Worm (Caenorhabditis elegans) whole organism, late embryonic: ENCODE data around the gene F35B3.7.
A peak's percentile ranks its signal among the peaks of the same experiment; 100 is the strongest.

Experiments
- F13H6.1 ChIP-seq: sonication (generic microtip); optimal IDR thresholded peaks from 2 replicates; lab custom pipeline; 2016; ENCODE audit warnings: missing genetic modification characterization, missing compliant biosample characterization
- K02D7.2 ChIP-seq: sonication (generic microtip); optimal IDR thresholded peaks from 2 replicates; lab custom pipeline; 2017; ENCODE audit warnings: mild to moderate bottlenecking, missing genetic modification characterization, missing compliant biosample characterization
- K09A11.1 ChIP-seq: sonication (generic microtip); optimal IDR thresholded peaks from 2 replicates; lab custom pipeline; 2017; ENCODE audit warnings: antibody characterized with exemption, mild to moderate bottlenecking, missing genetic modification characterization, missing compliant biosample characterization; ENCODE audit not compliant: insufficient read depth
- T23F11.4 ChIP-seq: fragments of 200-800 bp; sonication (Bioruptor generic); optimal IDR thresholded peaks from 2 replicates; lab custom pipeline; 2018; ENCODE audit warnings: mild to moderate bottlenecking, missing genetic modification characterization, missing compliant biosample characterization
- ama-1 ChIP-seq: fragments of 150-350 bp; optimal IDR thresholded peaks from 2 replicates; lab custom pipeline; 2014
- ceh-14 ChIP-seq: sonication (generic microtip); optimal IDR thresholded peaks from 2 replicates; lab custom pipeline; 2016; ENCODE audit warnings: missing genotype, missing genetic modification characterization, missing compliant biosample characterization
- ceh-18 ChIP-seq: sonication (generic microtip); optimal IDR thresholded peaks from 2 replicates; lab custom pipeline; 2016; ENCODE audit warnings: missing genetic modification characterization, missing compliant biosample characterization
- ceh-2 ChIP-seq: sonication (generic microtip); optimal IDR thresholded peaks from 2 replicates; lab custom pipeline; 2016; ENCODE audit warnings: missing genotype, missing genetic modification characterization, missing compliant biosample characterization
- ceh-22 ChIP-seq: sonication (generic microtip); optimal IDR thresholded peaks from 2 replicates; lab custom pipeline; 2017; ENCODE audit warnings: missing biosample characterization, missing genetic modification characterization
- ceh-24 ChIP-seq: sonication (generic microtip); optimal IDR thresholded peaks from 2 replicates; lab custom pipeline; 2016; ENCODE audit warnings: mild to moderate bottlenecking, missing genetic modification characterization, missing compliant biosample characterization
- ceh-31 ChIP-seq: sonication (generic microtip); optimal IDR thresholded peaks from 2 replicates; lab custom pipeline; 2016; ENCODE audit warnings: missing genetic modification characterization, missing compliant biosample characterization
- ceh-34 ChIP-seq: sonication (generic microtip); optimal IDR thresholded peaks from 2 replicates; lab custom pipeline; 2016; ENCODE audit warnings: mild to moderate bottlenecking, missing genetic modification characterization, missing compliant biosample characterization
- ceh-45 ChIP-seq: fragments of 200-800 bp; sonication (Bioruptor generic); IDR thresholded peaks from 2 replicates; pipeline ENCODE4 v1.3.6; 2022; ENCODE audit warnings: missing genetic modification reagents, missing genetic modification characterization, missing compliant biosample characterization
- che-1 ChIP-seq: sonication (generic microtip); optimal IDR thresholded peaks from 2 replicates; lab custom pipeline; 2016; ENCODE audit warnings: mild to moderate bottlenecking, missing genetic modification characterization, missing compliant biosample characterization
- dmd-4 ChIP-seq: sonication (generic microtip); optimal IDR thresholded peaks from 2 replicates; lab custom pipeline; 2016; ENCODE audit warnings: borderline replicate concordance, missing genetic modification characterization, missing compliant biosample characterization
- elt-2 ChIP-seq: sonication (generic microtip); optimal IDR thresholded peaks from 2 replicates; lab custom pipeline; 2016; ENCODE audit warnings: missing genetic modification reagents, missing genetic modification characterization, missing compliant biosample characterization
- elt-4 ChIP-seq: sonication (generic microtip); optimal IDR thresholded peaks from 2 replicates; lab custom pipeline; 2016; ENCODE audit warnings: missing genetic modification characterization, missing compliant biosample characterization
- eyg-1 ChIP-seq: sonication (generic microtip); optimal IDR thresholded peaks from 2 replicates; lab custom pipeline; 2016; ENCODE audit warnings: missing genotype, missing genetic modification characterization, missing compliant biosample characterization
- fax-1 ChIP-seq: sonication (generic microtip); optimal IDR thresholded peaks from 2 replicates; lab custom pipeline; 2016; ENCODE audit warnings: missing genotype, missing genetic modification characterization, missing compliant biosample characterization
- gmeb-2 ChIP-seq: sonication (generic microtip); optimal IDR thresholded peaks from 2 replicates; lab custom pipeline; 2016; ENCODE audit warnings: missing genetic modification characterization, inconsistent platforms, missing compliant biosample characterization
- hlh-15 ChIP-seq: sonication (generic microtip); optimal IDR thresholded peaks from 2 replicates; lab custom pipeline; 2016; ENCODE audit warnings: missing genetic modification characterization, missing compliant biosample characterization
- hlh-6 ChIP-seq: sonication (generic microtip); optimal IDR thresholded peaks from 2 replicates; lab custom pipeline; 2016; ENCODE audit warnings: missing genotype, missing genetic modification characterization, missing compliant biosample characterization
- lin-11 ChIP-seq: fragments of 200-800 bp; sonication (Bioruptor generic); optimal IDR thresholded peaks from 2 replicates; lab custom pipeline; 2018; ENCODE audit warnings: mild to moderate bottlenecking, missing genetic modification characterization, missing compliant biosample characterization
- madf-2 ChIP-seq: sonication (generic microtip); optimal IDR thresholded peaks from 2 replicates; lab custom pipeline; 2017; ENCODE audit warnings: missing genetic modification characterization, missing compliant biosample characterization
- mec-3 ChIP-seq: sonication (generic microtip); optimal IDR thresholded peaks from 2 replicates; lab custom pipeline; 2016; ENCODE audit warnings: borderline replicate concordance, missing genetic modification characterization, missing compliant biosample characterization
- nfya-1 ChIP-seq: sonication (generic microtip); optimal IDR thresholded peaks from 2 replicates; lab custom pipeline; 2017; ENCODE audit warnings: missing genetic modification characterization, mild to moderate bottlenecking, missing compliant biosample characterization, antibody characterized with exemption, moderate library complexity
- nhr-232 ChIP-seq: sonication (generic microtip); optimal IDR thresholded peaks from 2 replicates; lab custom pipeline; 2016; ENCODE audit warnings: missing genetic modification characterization, missing compliant biosample characterization
- npax-4 ChIP-seq: sonication (generic microtip); optimal IDR thresholded peaks from 2 replicates; lab custom pipeline; 2016; ENCODE audit warnings: missing genetic modification characterization, missing compliant biosample characterization
- pag-3 ChIP-seq: sonication (generic microtip); optimal IDR thresholded peaks from 2 replicates; lab custom pipeline; 2016; ENCODE audit warnings: missing compliant biosample characterization, missing genetic modification characterization, borderline replicate concordance
- pha-2 ChIP-seq: sonication (generic microtip); optimal IDR thresholded peaks from 2 replicates; lab custom pipeline; 2017; ENCODE audit warnings: mild to moderate bottlenecking, missing genetic modification characterization, missing compliant biosample characterization
- ref-2 ChIP-seq: sonication (generic microtip); optimal IDR thresholded peaks from 2 replicates; lab custom pipeline; 2016; ENCODE audit warnings: missing genetic modification characterization, missing compliant biosample characterization
- sdc-2 ChIP-seq: sonication (generic microtip); optimal IDR thresholded peaks from 2 replicates; lab custom pipeline; 2016; ENCODE audit warnings: missing genotype, missing genetic modification characterization, missing compliant biosample characterization
- sox-2 ChIP-seq: fragments of 200-800 bp; sonication (Bioruptor generic); IDR thresholded peaks from 2 replicates; pipeline ENCODE4 v1.3.6; 2022; ENCODE audit warnings: missing genetic modification reagents, missing genetic modification characterization, missing compliant biosample characterization
- sox-4 ChIP-seq: sonication (generic microtip); optimal IDR thresholded peaks from 2 replicates; lab custom pipeline; 2017; ENCODE audit warnings: mild to moderate bottlenecking, missing genetic modification characterization, inconsistent platforms, missing compliant biosample characterization
- unc-3 ChIP-seq, 2 experiments: fragments of 200-800 bp in 1 of 2; sonication (Bioruptor generic) in 1 of 2; sonication (generic microtip) in 1 of 2; conservative IDR thresholded peaks in 1 of 2; optimal IDR thresholded peaks in 1 of 2; 2 replicates each; pipeline versions ENCODE4 v1.3.6 to Lab custom; 2016 to 2022; ENCODE audit warnings: missing compliant biosample characterization in 2 of 2, missing genetic modification characterization in 2 of 2, missing genetic modification reagents in 1 of 2
- unc-42 ChIP-seq: sonication (generic microtip); optimal IDR thresholded peaks from 2 replicates; lab custom pipeline; 2016; ENCODE audit warnings: missing genotype, missing genetic modification characterization, missing compliant biosample characterization
- unc-55 ChIP-seq: sonication (generic microtip); optimal IDR thresholded peaks from 2 replicates; lab custom pipeline; 2017; ENCODE audit warnings: missing biosample characterization, missing genetic modification reagents, missing genetic modification characterization
- unc-86 ChIP-seq: sonication (generic microtip); optimal IDR thresholded peaks from 2 replicates; lab custom pipeline; 2016; ENCODE audit warnings: missing genetic modification characterization, missing compliant biosample characterization
- zip-5 ChIP-seq: sonication (generic microtip); optimal IDR thresholded peaks from 2 replicates; lab custom pipeline; 2016; ENCODE audit warnings: missing genetic modification characterization, missing compliant biosample characterization

F35B3.7 gene

DNA sequence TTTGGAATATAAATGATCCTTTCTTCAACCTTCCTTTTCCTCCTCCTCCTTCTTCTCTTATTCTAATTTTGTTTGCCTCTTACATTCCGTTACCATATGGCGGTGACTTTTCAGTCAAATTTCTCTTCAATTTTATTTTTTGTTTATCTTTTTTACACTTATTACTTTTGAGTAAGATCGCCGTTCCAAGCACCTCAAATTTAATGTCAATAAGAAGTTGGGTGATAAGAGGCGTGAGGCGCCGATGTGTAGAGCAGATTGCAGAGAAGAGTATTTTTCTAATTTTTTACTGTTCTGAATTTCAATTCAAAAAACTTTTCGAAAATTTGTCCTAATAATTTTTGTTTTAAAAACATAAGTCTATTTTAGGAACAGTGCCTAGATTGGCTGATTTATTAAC, 48.5 kb downstream of the F35B3.7 start:
- TF ChIP-seq ceh-34 (tag; lab: Kevin White, UChicago): no peak
- no peak for TF ChIP-seq pag-3 (tag; lab: Kevin White, UChicago)
- no peak for TF ChIP-seq ceh-24 (tag; lab: Kevin White, UChicago)
- TF ChIP-seq ceh-45: no peak
- no peak for TF ChIP-seq hlh-6 (tag; lab: Kevin White, UChicago)
- no peak for TF ChIP-seq eyg-1 (tag; lab: Kevin White, UChicago)
- no peak for TF ChIP-seq elt-2
- no peak for TF ChIP-seq T23F11.4 (GFP tag; lab: Kevin White, UChicago)
- no peak for TF ChIP-seq hlh-15
- no peak for TF ChIP-seq ama-1 (lab: Kevin White, UChicago)
- TF ChIP-seq K09A11.1 (tag; lab: Kevin White, UChicago): no peak
- TF ChIP-seq ceh-14 (tag; lab: Kevin White, UChicago): no peak
- no peak for TF ChIP-seq gmeb-2 (tag; lab: Kevin White, UChicago)
- TF ChIP-seq sox-4 (tag; lab: Kevin White, UChicago): no peak

- TF ChIP-seq ceh-2 (tag; lab: Kevin White, UChicago) (no peak), madf-2 (tag; lab: Kevin White, UChicago) (no peak), sdc-2 (no peak), unc-86 (tag; lab: Kevin White, UChicago) (no peak), ceh-31 (tag; lab: Kevin White, UChicago) (no peak), npax-4 (tag; lab: Kevin White, UChicago) (no peak), nhr-232 (tag; lab: Kevin White, UChicago) (no peak), T23F11.4 (GFP tag; lab: Kevin White, UChicago) (no peak), dmd-4 (tag; lab: Kevin White, UChicago) (no peak), ceh-18 (no peak), ref-2 (tag; lab: Kevin White, UChicago) (no peak), elt-2 (no peak), che-1 (tag; lab: Kevin White, UChicago) (no peak), F13H6.1 (no peak), lin-11 (tag; lab: Kevin White, UChicago) (no peak), gmeb-2 (tag; lab: Kevin White, UChicago) (no peak)
These were observed 49.4 kb downstream of the F35B3.7 start for ce11 chrX:16993524-16993923.

- no peak for TF ChIP-seq nhr-232 (tag; lab: Kevin White, UChicago)
- TF ChIP-seq nfya-1 (tag; lab: Kevin White, UChicago): peak; percentile 10
- TF ChIP-seq unc-55 (GFP tag; lab: Kevin White, UChicago): no peak
- TF ChIP-seq ceh-22 (tag; lab: Kevin White, UChicago): no peak
- no peak for TF ChIP-seq pha-2 (tag; lab: Kevin White, UChicago)
- TF ChIP-seq ceh-2 (tag; lab: Kevin White, UChicago): no peak
- no peak for TF ChIP-seq elt-4 (tag; lab: Kevin White, UChicago)
- TF ChIP-seq ceh-14 (tag; lab: Kevin White, UChicago): peak; percentile 18
- TF ChIP-seq mec-3 (tag; lab: Kevin White, UChicago): no peak
- TF ChIP-seq unc-42 (tag; lab: Kevin White, UChicago): peak; percentile 100
- no peak for TF ChIP-seq ref-2 (tag; lab: Kevin White, UChicago)
- TF ChIP-seq K02D7.2 (tag; lab: Kevin White, UChicago): no peak
- peak; percentile 80 for TF ChIP-seq ceh-31 (tag; lab: Kevin White, UChicago)
These were observed 51.4 kb downstream of the F35B3.7 start for ce11 chrX:16991437-16991836.

DNA sequence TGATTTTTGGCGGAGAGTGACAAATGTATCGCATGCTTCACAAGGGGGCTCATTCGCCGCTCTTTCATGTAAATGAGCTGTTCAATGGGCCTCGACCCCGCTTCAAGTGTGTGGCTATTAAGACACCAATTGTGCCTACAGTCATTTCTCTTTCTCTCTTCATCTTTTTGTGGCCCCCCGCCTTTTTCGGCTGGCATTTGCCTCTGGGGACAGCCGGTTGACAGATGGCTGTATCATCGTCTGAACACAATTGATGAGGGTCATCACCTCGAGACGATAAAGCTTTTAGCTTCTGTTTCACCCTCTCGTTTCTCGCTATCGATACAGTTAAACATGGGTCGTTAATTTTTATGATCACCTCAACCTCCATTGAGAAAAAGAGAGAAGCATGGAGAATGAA, 54.5 kb downstream of the F35B3.7 start:
- TF ChIP-seq sox-4 (tag; lab: Kevin White, UChicago): no peak
- no peak for TF ChIP-seq sox-2 (GFP tag; lab: Robert Waterston, UW)
- TF ChIP-seq ceh-31 (tag; lab: Kevin White, UChicago): no peak
- TF ChIP-seq unc-3 (GFP tag; conservative IDR thresholded peaks at IDR 0.05; lab: Robert Waterston, UW): no peak
- TF ChIP-seq unc-3 (tag; optimal IDR thresholded peaks at IDR 0.05; lab: Kevin White, UChicago): peak; percentile 18
- no peak for TF ChIP-seq fax-1
- no peak for TF ChIP-seq zip-5 (tag; lab: Kevin White, UChicago)
- TF ChIP-seq, all 69 proteins: peak for 1
